Fruit fly (Drosophila melanogaster) whole organism, adult: ENCODE data around the gene mab-21.

Experiments
- CG11617 ChIP-seq: fragments of 200-800 bp; sonication (Bioruptor generic); optimal IDR thresholded peaks from 2 replicates; lab custom pipeline; 2017; ENCODE audit warnings: mild to moderate bottlenecking, missing biosample characterization, missing genetic modification reagents, missing genetic modification characterization
- CG12768 ChIP-seq: fragments of 200-800 bp; sonication (Bioruptor generic); optimal IDR thresholded peaks from 2 replicates; lab custom pipeline; 2017; ENCODE audit warnings: missing biosample characterization, missing genetic modification characterization, mild to moderate bottlenecking, moderate library complexity, missing genetic modification reagents
- CG33017 ChIP-seq: fragments of 200-800 bp; sonication (Bioruptor generic); optimal IDR thresholded peaks from 2 replicates; lab custom pipeline; 2018; ENCODE audit warnings: missing biosample characterization, mild to moderate bottlenecking, missing genetic modification characterization, moderate library complexity
- CG7045 ChIP-seq: fragments of 200-800 bp; sonication (Bioruptor generic); optimal IDR thresholded peaks from 2 replicates; lab custom pipeline; 2017; ENCODE audit warnings: missing biosample characterization, mild to moderate bottlenecking, missing genetic modification characterization
- Crg-1 ChIP-seq: fragments of 200-800 bp; sonication (Bioruptor generic); optimal IDR thresholded peaks from 2 replicates; lab custom pipeline; 2016; ENCODE audit warnings: missing biosample characterization, missing genetic modification characterization
- cic ChIP-seq: fragments of 200-800 bp; sonication (Bioruptor generic); optimal IDR thresholded peaks from 2 replicates; lab custom pipeline; 2017; ENCODE audit warnings: missing biosample characterization, mild to moderate bottlenecking, missing genetic modification characterization, moderate library complexity
- pad ChIP-seq: fragments of 200-800 bp; sonication (Bioruptor generic); optimal IDR thresholded peaks from 3 replicates; lab custom pipeline; 2017; ENCODE audit warnings: missing biosample characterization, missing genetic modification characterization, mild to moderate bottlenecking, moderate library complexity, missing genetic modification reagents
- tj ChIP-seq: fragments of 200-800 bp; sonication (Bioruptor generic); optimal IDR thresholded peaks from 3 replicates; lab custom pipeline; 2017; ENCODE audit warnings: missing biosample characterization, mild to moderate bottlenecking, missing genetic modification characterization, moderate library complexity

- TF ChIP-seq CG11617 (GFP tag; lab: Kevin White, UChicago) = no peak
- no peak for TF ChIP-seq CG7045 (GFP tag; lab: Kevin White, UChicago)
- TF ChIP-seq pad (GFP tag; lab: Kevin White, UChicago) = no peak
- TF ChIP-seq CG12768 (GFP tag; lab: Kevin White, UChicago) = no peak
- no peak for TF ChIP-seq tj (GFP tag; lab: Kevin White, UChicago)
- no peak for TF ChIP-seq CG33017 (tag; lab: Kevin White, UChicago)
- TF ChIP-seq Crg-1 (GFP tag; lab: Kevin White, UChicago) = no peak
- no peak for TF ChIP-seq cic (GFP tag; lab: Kevin White, UChicago)
Measured at dm6 chrX:5972030-5972429, 41.0 kb downstream of the mab-21 start.
